Worm (Caenorhabditis elegans): Measurements from ENCODE around the gene C33G3.5.

ce11 chrX:14039293-14039692 is 39.2 kb downstream of the C33G3.5 start:
- no peak for TF ChIP-seq ceh-82 (tag; optimal IDR thresholded peaks at IDR 0.05)
- TF ChIP-seq lsy-2 (tag; optimal IDR thresholded peaks at IDR 0.05): no peak
- no peak for TF ChIP-seq blmp-1 (tag; optimal IDR thresholded peaks at IDR 0.05; ENCODE audit: insufficient read depth)
- no peak for TF ChIP-seq nhr-12 (tag; optimal IDR thresholded peaks at IDR 0.05)
- TF ChIP-seq elt-3 (tag; optimal IDR thresholded peaks at IDR 0.05): no peak
- no peak for TF ChIP-seq nhr-237 (tag; optimal IDR thresholded peaks at IDR 0.05)
- TF ChIP-seq nhr-21 (tag; optimal IDR thresholded peaks at IDR 0.05): no peak
- no peak for TF ChIP-seq zag-1 (tag; optimal IDR thresholded peaks at IDR 0.05)
- no peak for TF ChIP-seq nhr-11 (tag; optimal IDR thresholded peaks at IDR 0.05)
- TF ChIP-seq snpc-4 (tag; optimal IDR thresholded peaks at IDR 0.05): no peak

Data from whole organism, L2 larva.